Worm (Caenorhabditis elegans) whole organism, midembryonic: ENCODE measurements around the gene Y62H9A.5.

Experiments used
- flt-1 ChIP-seq: fragments of 200-800 bp; sonication (Bioruptor generic); IDR thresholded peaks from 2 replicates; pipeline ENCODE4 v1.3.6; 2022; ENCODE audit warnings: missing genetic modification characterization, missing compliant biosample characterization
- klf-2 ChIP-seq: fragments of 200-800 bp; sonication (Bioruptor generic); conservative IDR thresholded peaks from 2 replicates; pipeline ENCODE4 v1.3.6; 2022; ENCODE audit warnings: missing genetic modification reagents, missing genetic modification characterization, missing compliant biosample characterization
- med-1 ChIP-seq: sonication (generic microtip); optimal IDR thresholded peaks from 2 replicates; lab custom pipeline; 2017; ENCODE audit warnings: missing genetic modification characterization, mild to moderate bottlenecking, missing compliant biosample characterization, antibody characterized with exemption, missing genetic modification reagents; ENCODE audit not compliant: insufficient read depth
- ref-1 ChIP-seq: fragments of 200-800 bp; sonication (Bioruptor generic); conservative IDR thresholded peaks from 2 replicates; pipeline ENCODE4 v1.3.6; 2022; ENCODE audit warnings: missing genetic modification reagents, missing genetic modification characterization, missing compliant biosample characterization
- tab-1 ChIP-seq: fragments of 200-800 bp; sonication (Bioruptor generic); IDR thresholded peaks from 2 replicates; pipeline ENCODE4 v1.3.6; 2022; ENCODE audit warnings: missing genetic modification characterization, missing compliant biosample characterization
- ztf-23 ChIP-seq: fragments of 200-800 bp; sonication (Bioruptor generic); IDR thresholded peaks from 2 replicates; pipeline ENCODE4 v1.3.6; 2022; ENCODE audit warnings: missing genetic modification reagents, missing genetic modification characterization, missing compliant biosample characterization
- ztf-29 ChIP-seq: fragments of 200-800 bp; sonication (Bioruptor generic); IDR thresholded peaks from 2 replicates; pipeline ENCODE4 v1.3.6; 2022; ENCODE audit warnings: missing genetic modification reagents, missing genetic modification characterization, missing compliant biosample characterization

DNA sequence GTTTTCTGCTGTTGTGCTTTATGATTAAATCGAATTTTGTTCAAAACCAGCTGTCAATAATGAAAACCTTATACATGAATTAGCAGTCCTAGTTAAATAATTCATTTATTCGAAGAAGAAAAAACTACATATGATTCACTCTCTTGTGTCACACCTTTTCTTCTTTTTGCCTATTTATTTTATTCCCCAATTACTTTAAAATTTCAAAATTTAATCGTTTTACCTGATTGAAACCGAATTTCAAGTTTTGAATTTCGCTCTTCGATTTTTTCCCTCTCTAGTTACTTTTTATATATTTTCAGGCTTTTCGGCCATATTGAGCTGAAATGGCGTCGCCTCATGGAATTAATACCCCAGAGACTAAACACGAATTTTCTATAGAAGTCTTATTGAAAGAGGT is 30.2 kb downstream of the Y62H9A.5 start, which contains the start of gene xtr-1:
- TF ChIP-seq flt-1 (GFP tag; lab: Robert Waterston, UW) (no peak), tab-1 (GFP tag; lab: Robert Waterston, UW) (no peak), ztf-29 (no peak), med-1 (GFP tag; lab: Kevin White, UChicago) (no peak), ztf-23 (GFP tag; lab: Robert Waterston, UW) (no peak), ref-1 (no peak), klf-2 (GFP tag; lab: Robert Waterston, UW) (no peak)
